Worm (Caenorhabditis elegans) whole organism, mixed stage, embryonic: ENCODE measurements around the gene Y41D4A.3.

Experiments used
- M03D4.4 ChIP-seq: sonication (generic microtip); optimal IDR thresholded peaks from 2 replicates; lab custom pipeline; 2017; ENCODE audit warnings: mild to moderate bottlenecking, missing genetic modification characterization, missing compliant biosample characterization
- bed-3 ChIP-seq: fragments of 200-800 bp; sonication (Bioruptor generic); optimal IDR thresholded peaks from 3 replicates; lab custom pipeline; 2018; ENCODE audit warnings: mild to moderate bottlenecking, missing genetic modification characterization, moderate library complexity, missing compliant biosample characterization
- blmp-1 ChIP-seq: fragments of 150-350 bp; optimal IDR thresholded peaks from 2 replicates; lab custom pipeline; 2014; ENCODE audit warnings: missing biosample characterization, missing genetic modification characterization
- ceh-43 ChIP-seq: fragments of 200-800 bp; sonication (Bioruptor generic); optimal IDR thresholded peaks from 2 replicates; lab custom pipeline; 2018; ENCODE audit warnings: mild to moderate bottlenecking, missing genetic modification characterization, moderate library complexity, missing compliant biosample characterization
- ceh-83 ChIP-seq: fragments of 200-800 bp; sonication (Bioruptor generic); optimal IDR thresholded peaks from 2 replicates; lab custom pipeline; 2018; ENCODE audit warnings: mild to moderate bottlenecking, missing genetic modification characterization, missing compliant biosample characterization
- ces-1 ChIP-seq: fragments of 150-350 bp; optimal IDR thresholded peaks from 2 replicates; lab custom pipeline; 2014; ENCODE audit warnings: missing biosample characterization, missing genetic modification reagents, missing genetic modification characterization
- cnd-1 ChIP-seq: fragments of 200-800 bp; sonication (Bioruptor generic); optimal IDR thresholded peaks from 2 replicates; lab custom pipeline; 2018; ENCODE audit warnings: mild to moderate bottlenecking, missing genetic modification characterization, missing compliant biosample characterization
- drap-1 ChIP-seq: fragments of 200-800 bp; sonication (Bioruptor generic); optimal IDR thresholded peaks from 3 replicates; lab custom pipeline; 2018; ENCODE audit warnings: mild to moderate bottlenecking, missing genetic modification characterization, missing compliant biosample characterization
- elt-1 ChIP-seq: sonication (generic microtip); optimal IDR thresholded peaks from 2 replicates; lab custom pipeline; 2017; ENCODE audit warnings: missing genetic modification characterization, mild to moderate bottlenecking, missing compliant biosample characterization, antibody characterized with exemption, moderate library complexity, borderline replicate concordance; ENCODE audit not compliant: insufficient read depth
- elt-3 ChIP-seq: fragments of 150-350 bp; optimal IDR thresholded peaks from 2 replicates; lab custom pipeline; 2014; ENCODE audit warnings: missing biosample characterization, missing genetic modification characterization
- flh-1 ChIP-seq: fragments of 200-800 bp; sonication (Bioruptor generic); optimal IDR thresholded peaks from 2 replicates; lab custom pipeline; 2018; ENCODE audit warnings: mild to moderate bottlenecking, missing genetic modification characterization, moderate library complexity, missing compliant biosample characterization
- ham-2 ChIP-seq: fragments of 200-800 bp; sonication (Bioruptor generic); optimal IDR thresholded peaks from 2 replicates; lab custom pipeline; 2018; ENCODE audit warnings: mild to moderate bottlenecking, missing genetic modification characterization, missing compliant biosample characterization
- hlh-1 ChIP-seq: fragments of 150-350 bp; optimal IDR thresholded peaks from 2 replicates; lab custom pipeline; 2014; ENCODE audit warnings: missing biosample characterization, missing genetic modification reagents, missing genetic modification characterization
- lin-13 ChIP-seq: fragments of 150-350 bp; optimal IDR thresholded peaks from 2 replicates; lab custom pipeline; 2014; ENCODE audit warnings: missing biosample characterization, missing genetic modification characterization
- lin-32 ChIP-seq: fragments of 200-800 bp; sonication (Bioruptor generic); optimal IDR thresholded peaks from 2 replicates; lab custom pipeline; 2018; ENCODE audit warnings: mild to moderate bottlenecking, missing genetic modification characterization, missing compliant biosample characterization
- lsy-2 ChIP-seq: fragments of 150-350 bp; optimal IDR thresholded peaks from 2 replicates; lab custom pipeline; 2014; ENCODE audit warnings: missing biosample characterization, missing genetic modification characterization
- mab-5 ChIP-seq: fragments of 150-350 bp; optimal IDR thresholded peaks from 2 replicates; lab custom pipeline; 2014; ENCODE audit warnings: missing biosample characterization, missing genetic modification characterization
- mep-1 ChIP-seq: fragments of 150-350 bp; optimal IDR thresholded peaks from 2 replicates; lab custom pipeline; 2017; ENCODE audit warnings: missing biosample characterization, missing genetic modification reagents, missing genetic modification characterization, inconsistent platforms
- mls-2 ChIP-seq: sonication (generic microtip); optimal IDR thresholded peaks from 2 replicates; lab custom pipeline; 2016; ENCODE audit warnings: mild to moderate bottlenecking, missing genetic modification characterization, moderate library complexity, missing compliant biosample characterization
- nhr-12 ChIP-seq: fragments of 150-350 bp; optimal IDR thresholded peaks from 2 replicates; lab custom pipeline; 2014; ENCODE audit warnings: missing biosample characterization, missing genetic modification characterization
- nhr-2 ChIP-seq: fragments of 150-350 bp; optimal IDR thresholded peaks from 2 replicates; lab custom pipeline; 2014; ENCODE audit warnings: missing biosample characterization, missing genetic modification characterization
- nhr-237 ChIP-seq: fragments of 150-350 bp; optimal IDR thresholded peaks from 2 replicates; lab custom pipeline; 2014; ENCODE audit warnings: missing biosample characterization, missing genetic modification characterization
- nhr-28 ChIP-seq: fragments of 150-350 bp; optimal IDR thresholded peaks from 2 replicates; lab custom pipeline; 2014; ENCODE audit warnings: missing biosample characterization, missing genetic modification characterization
- pha-4 ChIP-seq: fragments of 150-350 bp; optimal IDR thresholded peaks from 2 replicates; lab custom pipeline; 2018; ENCODE audit warnings: missing biosample characterization, missing genetic modification reagents, missing genetic modification characterization
- sem-2 ChIP-seq: fragments of 200-800 bp; sonication (Bioruptor generic); optimal IDR thresholded peaks from 2 replicates; lab custom pipeline; 2018; ENCODE audit warnings: mild to moderate bottlenecking, missing genetic modification characterization, missing compliant biosample characterization
- snpc-4 ChIP-seq: fragments of 150-350 bp; optimal IDR thresholded peaks from 2 replicates; lab custom pipeline; 2014; ENCODE audit warnings: missing biosample characterization, missing genetic modification characterization
- sptf-1 ChIP-seq: sonication (generic microtip); optimal IDR thresholded peaks from 2 replicates; lab custom pipeline; 2017; ENCODE audit warnings: mild to moderate bottlenecking, missing genetic modification characterization, moderate library complexity, missing compliant biosample characterization
- tbx-8 ChIP-seq: fragments of 200-800 bp; sonication (Bioruptor generic); optimal IDR thresholded peaks from 2 replicates; lab custom pipeline; 2018; ENCODE audit warnings: mild to moderate bottlenecking, missing genetic modification characterization, moderate library complexity, missing compliant biosample characterization
- unc-120 ChIP-seq: sonication (generic microtip); optimal IDR thresholded peaks from 2 replicates; lab custom pipeline; 2017; ENCODE audit warnings: missing genetic modification characterization, missing compliant biosample characterization; ENCODE audit not compliant: poor library complexity, severe bottlenecking
- unc-39 ChIP-seq: fragments of 150-350 bp; optimal IDR thresholded peaks from 2 replicates; lab custom pipeline; 2014; ENCODE audit warnings: missing biosample characterization, missing genetic modification characterization
- unc-62 ChIP-seq: fragments of 150-350 bp; optimal IDR thresholded peaks from 2 replicates; lab custom pipeline; 2014; ENCODE audit warnings: missing biosample characterization, missing genetic modification reagents, missing genetic modification characterization
- zip-8 ChIP-seq: fragments of 150-350 bp; optimal IDR thresholded peaks from 2 replicates; lab custom pipeline; 2014; ENCODE audit warnings: missing biosample characterization, missing genetic modification characterization
- ztf-11 ChIP-seq: fragments of 150-350 bp; optimal IDR thresholded peaks from 2 replicates; lab custom pipeline; 2014; ENCODE audit warnings: missing biosample characterization, missing genetic modification characterization

Gene Y41D4A.3

ce11 chrIV:1769074-1769473, 15.5 kb downstream of the Y41D4A.3 start:
- peak; percentile 31 for TF ChIP-seq mls-2 (tag; lab: Kevin White, UChicago)
- no peak for TF ChIP-seq flh-1 (GFP tag; lab: Kevin White, UChicago)

DNA sequence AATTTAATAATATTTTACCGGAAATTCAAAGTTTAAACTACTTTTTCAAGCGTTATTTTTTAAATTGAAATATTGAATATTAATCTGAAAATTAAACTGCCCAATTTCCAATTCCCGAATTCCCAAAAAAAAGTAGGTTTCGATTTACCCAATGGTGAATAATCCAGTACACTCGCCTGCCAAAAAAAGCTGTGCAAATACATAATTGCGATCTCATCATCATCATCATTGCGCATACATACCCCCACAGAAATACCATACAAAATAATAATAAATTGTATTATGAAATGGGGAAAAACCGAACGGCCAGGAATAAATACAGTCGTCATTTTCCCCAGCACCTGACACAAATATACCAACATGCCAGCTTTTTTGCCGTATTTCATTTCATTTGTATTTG, 18.3 kb downstream of the Y41D4A.3 start, which contains the start of gene Y41D4A.1:
Gene Y41D4A.1, plus strand, starts transcription at position 301 of the 400 bp plus-strand sequence.
- TF ChIP-seq cnd-1 (tag; lab: Kevin White, UChicago) (no peak), hlh-1 (tag; lab: Kevin White, UChicago) (no peak), unc-120 (no peak), ceh-43 (GFP tag; lab: Kevin White, UChicago) (no peak), nhr-12 (tag; lab: Kevin White, UChicago) (no peak), M03D4.4 (no peak), unc-39 (tag; lab: Kevin White, UChicago) (no peak), lsy-2 (no peak), lin-13 (no peak), elt-1 (tag; lab: Kevin White, UChicago) (no peak), bed-3 (GFP tag; lab: Kevin White, UChicago) (no peak), nhr-2 (tag; lab: Kevin White, UChicago) (no peak)

ce11 chrIV:1781559-1781958, 28.0 kb downstream of the Y41D4A.3 start, which contains the start of gene frpr-19:
TSS of gene frpr-19 (minus strand) at chrIV:1781659.
- TF ChIP-seq elt-3 (tag; lab: Kevin White, UChicago) (no peak), unc-39 (tag; lab: Kevin White, UChicago) (no peak), hlh-1 (tag; lab: Kevin White, UChicago) (no peak), ham-2 (GFP tag; lab: Kevin White, UChicago) (no peak), mls-2 (tag; lab: Kevin White, UChicago) (no peak), ces-1 (GFP tag; lab: Kevin White, UChicago) (no peak), M03D4.4 (no peak), pha-4 (no peak), elt-1 (tag; lab: Kevin White, UChicago) (no peak), nhr-2 (tag; lab: Kevin White, UChicago) (no peak), nhr-28 (tag; lab: Kevin White, UChicago) (no peak), nhr-12 (tag; lab: Kevin White, UChicago) (no peak), cnd-1 (tag; lab: Kevin White, UChicago) (no peak), tbx-8 (GFP tag; lab: Kevin White, UChicago) (no peak), mep-1 (tag; lab: Kevin White, UChicago) (no peak), snpc-4 (tag; lab: Kevin White, UChicago) (no peak), nhr-237 (tag; lab: Kevin White, UChicago) (no peak), sptf-1 (tag; lab: Kevin White, UChicago) (no peak)

ce11 chrIV:1785156-1785555, 31.6 kb downstream of the Y41D4A.3 start:
- no peak for TF ChIP-seq lin-32 (GFP tag; lab: Kevin White, UChicago)
- no peak for TF ChIP-seq snpc-4 (tag; lab: Kevin White, UChicago)
- TF ChIP-seq ceh-83 (GFP tag; lab: Kevin White, UChicago) = no peak

- TF ChIP-seq tbx-8 (GFP tag; lab: Kevin White, UChicago) (no peak), blmp-1 (tag; lab: Kevin White, UChicago) (no peak), ztf-11 (tag; lab: Kevin White, UChicago) (no peak), nhr-28 (tag; lab: Kevin White, UChicago) (no peak), bed-3 (GFP tag; lab: Kevin White, UChicago) (no peak), zip-8 (no peak), lin-13 (no peak), hlh-1 (tag; lab: Kevin White, UChicago) (no peak), mep-1 (tag; lab: Kevin White, UChicago) (no peak), ces-1 (GFP tag; lab: Kevin White, UChicago) (no peak), nhr-237 (tag; lab: Kevin White, UChicago) (no peak)
- TF ChIP-seq, all 35 proteins: peak for 0
Observed at ce11 chrIV:1790677-1791076, 37.1 kb downstream of the Y41D4A.3 start.

- no peak for TF ChIP-seq unc-62 (GFP tag; lab: Kevin White, UChicago)
- TF ChIP-seq flh-1 (GFP tag; lab: Kevin White, UChicago) = no peak
- no peak for TF ChIP-seq elt-1 (tag; lab: Kevin White, UChicago)
- no peak for TF ChIP-seq hlh-1 (tag; lab: Kevin White, UChicago)
- no peak for TF ChIP-seq ztf-11 (tag; lab: Kevin White, UChicago)
- no peak for TF ChIP-seq M03D4.4
- no peak for TF ChIP-seq tbx-8 (GFP tag; lab: Kevin White, UChicago)
- no peak for TF ChIP-seq mab-5 (tag; lab: Kevin White, UChicago)
- TF ChIP-seq pha-4 = no peak
- TF ChIP-seq unc-120 = no peak
- no peak for TF ChIP-seq blmp-1 (tag; lab: Kevin White, UChicago)
- no peak for TF ChIP-seq mep-1 (tag; lab: Kevin White, UChicago)
- no peak for TF ChIP-seq drap-1 (GFP tag; lab: Kevin White, UChicago)
- no peak for TF ChIP-seq nhr-2 (tag; lab: Kevin White, UChicago)
- no peak for TF ChIP-seq elt-3 (tag; lab: Kevin White, UChicago)
- TF ChIP-seq sem-2 (GFP tag; lab: Kevin White, UChicago) = no peak
- no peak for TF ChIP-seq unc-39 (tag; lab: Kevin White, UChicago)
- TF ChIP-seq mls-2 (tag; lab: Kevin White, UChicago) = no peak
- TF ChIP-seq ceh-83 (GFP tag; lab: Kevin White, UChicago) = no peak
Observed at ce11 chrIV:1791775-1792174, 38.2 kb downstream of the Y41D4A.3 start.
